Worm (Caenorhabditis elegans) whole organism, mixed stage, embryonic: ENCODE measurements around the gene ZK1073.1.

Experiments used
- ceh-83 ChIP-seq: fragments of 200-800 bp; sonication (Bioruptor generic); optimal IDR thresholded peaks from 2 replicates; lab custom pipeline; 2018; ENCODE audit warnings: mild to moderate bottlenecking, missing genetic modification characterization, missing compliant biosample characterization
- nhr-12 ChIP-seq: fragments of 150-350 bp; optimal IDR thresholded peaks from 2 replicates; lab custom pipeline; 2014; ENCODE audit warnings: missing biosample characterization, missing genetic modification characterization
- nhr-237 ChIP-seq: fragments of 150-350 bp; optimal IDR thresholded peaks from 2 replicates; lab custom pipeline; 2014; ENCODE audit warnings: missing biosample characterization, missing genetic modification characterization
- unc-39 ChIP-seq: fragments of 150-350 bp; optimal IDR thresholded peaks from 2 replicates; lab custom pipeline; 2014; ENCODE audit warnings: missing biosample characterization, missing genetic modification characterization

DNA sequence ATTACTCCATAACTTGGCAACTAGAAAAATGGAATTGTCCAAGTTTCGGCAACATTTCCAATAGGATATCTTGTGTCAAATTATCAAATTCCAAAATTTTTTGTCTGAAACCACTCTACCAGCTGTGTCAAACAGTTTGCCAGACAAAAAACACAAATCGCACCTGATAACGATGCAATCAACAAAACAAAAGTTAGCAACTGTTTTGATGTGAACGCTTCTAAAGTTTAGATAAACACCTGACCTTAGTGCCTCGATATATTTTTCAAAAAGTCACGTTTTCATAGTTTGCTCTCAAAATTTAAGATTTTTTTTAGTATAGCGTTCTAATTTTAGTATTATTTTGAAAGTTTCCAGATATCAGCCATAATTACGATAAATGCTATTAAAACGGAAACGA, 22.6 kb upstream of the ZK1073.1 start:
- TF ChIP-seq nhr-12 (tag; lab: Kevin White, UChicago) (no peak), unc-39 (tag; lab: Kevin White, UChicago) (no peak), ceh-83 (GFP tag; lab: Kevin White, UChicago) (no peak), nhr-237 (no peak)
